Fruit fly (Drosophila melanogaster) whole organism, embryonic: ENCODE measurements around the gene Dus3.

ENCODE experiments used
- Awh ChIP-seq: fragments of 200-800 bp; sonication (Bioruptor generic); IDR thresholded peaks from 2 replicates; pipeline ENCODE4, ENCODE4 v1.3.6; 2022; ENCODE audit warnings: missing biosample characterization, missing genetic modification characterization
- CG11504 ChIP-seq: fragments of 200-800 bp; sonication (Bioruptor generic); optimal IDR thresholded peaks from 3 replicates; lab custom pipeline; 2019; ENCODE audit warnings: missing biosample characterization, mild to moderate bottlenecking, missing genetic modification characterization, moderate library complexity
- CG12942 ChIP-seq: fragments of 200-800 bp; sonication (Bioruptor generic); optimal IDR thresholded peaks from 3 replicates; lab custom pipeline; 2016; ENCODE audit warnings: missing biosample characterization, missing genetic modification characterization
- CG14710 ChIP-seq: fragments of 200-800 bp; sonication (Bioruptor generic); optimal IDR thresholded peaks from 3 replicates; lab custom pipeline; 2019; ENCODE audit warnings: missing biosample characterization, mild to moderate bottlenecking, missing genetic modification characterization, moderate library complexity
- CG14965 ChIP-seq: fragments of 200-800 bp; sonication (Bioruptor generic); optimal IDR thresholded peaks from 2 replicates; lab custom pipeline; 2016; ENCODE audit warnings: missing biosample characterization, missing genetic modification characterization, borderline replicate concordance
- CG15269 ChIP-seq: fragments of 200-800 bp; sonication (Bioruptor generic); optimal IDR thresholded peaks from 2 replicates; lab custom pipeline; 2018; ENCODE audit warnings: missing biosample characterization, mild to moderate bottlenecking, missing genetic modification characterization, moderate library complexity
- CG15479 ChIP-seq: fragments of 200-800 bp; sonication (Bioruptor generic); optimal IDR thresholded peaks from 3 replicates; lab custom pipeline; 2019; ENCODE audit warnings: missing biosample characterization, mild to moderate bottlenecking, missing genetic modification characterization, moderate library complexity
- CG16813 ChIP-seq: fragments of 200-800 bp; sonication (Bioruptor generic); IDR thresholded peaks from 3 replicates; pipeline ENCODE4 v1.3.6; 2022; ENCODE audit warnings: missing biosample characterization, missing genetic modification characterization; ENCODE audit not compliant: partially characterized antibody
- CG17829 ChIP-seq: fragments of 200-800 bp; optimal IDR thresholded peaks from 2 replicates; lab custom pipeline; 2019; ENCODE audit warnings: missing biosample characterization, mild to moderate bottlenecking, missing genetic modification characterization, moderate library complexity
- CG18262 ChIP-seq: fragments of 200-800 bp; optimal IDR thresholded peaks from 3 replicates; lab custom pipeline; 2019; ENCODE audit warnings: missing biosample characterization, mild to moderate bottlenecking, missing genetic modification characterization, moderate library complexity
- CG1832 ChIP-seq: fragments of 200-800 bp; sonication (Bioruptor generic); optimal IDR thresholded peaks from 2 replicates; lab custom pipeline; 2017; ENCODE audit warnings: missing biosample characterization, mild to moderate bottlenecking, missing genetic modification characterization, inconsistent platforms
- CG2889 ChIP-seq: fragments of 200-800 bp; sonication (Bioruptor generic); IDR thresholded peaks from 3 replicates; pipeline ENCODE4 v1.3.6; 2022; ENCODE audit warnings: missing biosample characterization, missing genetic modification characterization
- CG31224 ChIP-seq: fragments of 200-800 bp; sonication (Bioruptor generic); IDR thresholded peaks from 2 replicates; pipeline ENCODE4 v1.3.6; 2022; ENCODE audit warnings: missing biosample characterization, missing genetic modification characterization
- CG33557 ChIP-seq: fragments of 200-800 bp; sonication (Bioruptor generic); optimal IDR thresholded peaks from 2 replicates; lab custom pipeline; 2019; ENCODE audit warnings: missing biosample characterization, mild to moderate bottlenecking, missing genetic modification characterization, moderate library complexity
- CG3726 ChIP-seq: fragments of 200-800 bp; sonication (Bioruptor generic); IDR thresholded peaks from 3 replicates; pipeline ENCODE4, ENCODE4 v1.3.6; 2022; ENCODE audit warnings: missing biosample characterization, missing genetic modification characterization
- CG7372 ChIP-seq: fragments of 200-800 bp; sonication (Bioruptor generic); IDR thresholded peaks from 2 replicates; pipeline ENCODE4 v1.3.6; 2022; ENCODE audit warnings: missing biosample characterization, missing genetic modification characterization
- CG8478 ChIP-seq: fragments of >200 bp; optimal IDR thresholded peaks from 2 replicates; lab custom pipeline; 2018
- CG9215 ChIP-seq: fragments of 200-800 bp; sonication (Bioruptor generic); IDR thresholded peaks from 2 replicates; pipeline ENCODE4 v1.3.6; 2022; ENCODE audit warnings: missing biosample characterization, missing genetic modification characterization
- Camta ChIP-seq: fragments of 200-800 bp; sonication (Bioruptor generic); optimal IDR thresholded peaks from 2 replicates; lab custom pipeline; 2016; ENCODE audit warnings: missing biosample characterization, missing genetic modification characterization
- D ChIP-seq, 2 experiments: fragments of 200-800 bp in 1 of 2; fragments of >200 bp in 1 of 2; sonication (Bioruptor generic) in 1 of 2; optimal IDR thresholded peaks; 2 replicates in 1 of 2; 3 replicates in 1 of 2; lab custom pipeline; 2017; ENCODE audit warnings: mild to moderate bottlenecking in 1 of 2, missing biosample characterization in 1 of 2, missing genetic modification characterization in 1 of 2, missing genetic modification reagents in 1 of 2
- D19B ChIP-seq: fragments of 200-800 bp; sonication (Bioruptor generic); optimal IDR thresholded peaks from 2 replicates; lab custom pipeline; 2017; ENCODE audit warnings: missing biosample characterization, mild to moderate bottlenecking, missing genetic modification characterization
- Hmr ChIP-seq: fragments of 200-800 bp; sonication (Bioruptor generic); optimal IDR thresholded peaks from 3 replicates; lab custom pipeline; 2017; ENCODE audit warnings: mild to moderate bottlenecking, missing biosample characterization, missing genetic modification reagents, missing genetic modification characterization
- Hr51 ChIP-seq, 2 experiments: fragments of 200-800 bp; sonication (Bioruptor generic); optimal IDR thresholded peaks; 2 replicates in 1 of 2; 3 replicates in 1 of 2; lab custom pipeline; 2016 to 2018; ENCODE audit warnings: missing biosample characterization in 2 of 2, missing genetic modification characterization in 2 of 2, mild to moderate bottlenecking in 1 of 2, moderate library complexity in 1 of 2
- Kr ChIP-seq: fragments of 200-800 bp; sonication (Bioruptor generic); optimal IDR thresholded peaks from 2 replicates; lab custom pipeline; 2017; ENCODE audit warnings: missing biosample characterization, mild to moderate bottlenecking, missing genetic modification characterization
- NFAT ChIP-seq: fragments of 200-800 bp; sonication (Bioruptor generic); IDR thresholded peaks from 2 replicates; pipeline ENCODE4 v1.3.6; 2022; ENCODE audit warnings: missing biosample characterization, missing genetic modification characterization
- NfI ChIP-seq: fragments of 200-800 bp; sonication (Bioruptor generic); optimal IDR thresholded peaks from 3 replicates; lab custom pipeline; 2018; ENCODE audit warnings: missing biosample characterization, mild to moderate bottlenecking, missing genetic modification characterization, moderate library complexity
- ab ChIP-seq: fragments of 200-800 bp; sonication (Bioruptor generic); optimal IDR thresholded peaks from 2 replicates; lab custom pipeline; 2016; ENCODE audit warnings: missing biosample characterization, missing genetic modification characterization
- ara ChIP-seq: fragments of 200-800 bp; sonication (Bioruptor generic); IDR thresholded peaks from 2 replicates; pipeline ENCODE4 v1.3.6; 2022; ENCODE audit warnings: missing biosample characterization, missing genetic modification characterization
- ase ChIP-seq: fragments of 200-800 bp; sonication (Bioruptor generic); IDR thresholded peaks from 3 replicates; pipeline ENCODE4 v1.3.6; 2022; ENCODE audit warnings: missing biosample characterization, missing genetic modification characterization
- bab2 ChIP-seq: fragments of 200-800 bp; sonication (Bioruptor generic); optimal IDR thresholded peaks from 2 replicates; lab custom pipeline; 2016; ENCODE audit warnings: missing biosample characterization, missing genetic modification characterization
- chn ChIP-seq: fragments of 200-800 bp; sonication (Bioruptor generic); optimal IDR thresholded peaks from 2 replicates; lab custom pipeline; 2016; ENCODE audit warnings: missing biosample characterization, missing genetic modification characterization
- dm ChIP-seq: fragments of 200-800 bp; sonication (Bioruptor generic); optimal IDR thresholded peaks from 3 replicates; lab custom pipeline; 2016; ENCODE audit warnings: missing biosample characterization, missing genetic modification characterization
- dmrt11E ChIP-seq: fragments of 200-800 bp; sonication (Bioruptor generic); optimal IDR thresholded peaks from 3 replicates; lab custom pipeline; 2018; ENCODE audit warnings: missing biosample characterization, mild to moderate bottlenecking, missing genetic modification characterization, moderate library complexity
- en ChIP-seq: fragments of 200-800 bp; sonication (Bioruptor generic); optimal IDR thresholded peaks from 2 replicates; lab custom pipeline; 2016; ENCODE audit warnings: missing biosample characterization, missing genetic modification characterization
- ewg ChIP-seq: fragments of 200-800 bp; sonication (Bioruptor generic); optimal IDR thresholded peaks from 3 replicates; lab custom pipeline; 2017; ENCODE audit warnings: mild to moderate bottlenecking, missing biosample characterization, missing genetic modification reagents, missing genetic modification characterization
- ftz-f1 ChIP-seq: fragments of 200-800 bp; sonication (Bioruptor generic); optimal IDR thresholded peaks from 2 replicates; lab custom pipeline; 2016; ENCODE audit warnings: missing biosample characterization, missing genetic modification characterization
- grn ChIP-seq: fragments of 200-800 bp; sonication (Bioruptor generic); optimal IDR thresholded peaks from 3 replicates; lab custom pipeline; 2017; ENCODE audit warnings: missing biosample characterization, missing genetic modification characterization
- h ChIP-seq: fragments of >200 bp; optimal IDR thresholded peaks from 2 replicates; lab custom pipeline; 2017
- insv ChIP-seq, 2 experiments: fragments of 200-800 bp; sonication (Bioruptor generic); optimal IDR thresholded peaks; 3 replicates each; lab custom pipeline; 2016 to 2018; ENCODE audit warnings: missing biosample characterization in 2 of 2, missing genetic modification characterization in 2 of 2
- jumu ChIP-seq: fragments of 200-800 bp; sonication (Bioruptor generic); optimal IDR thresholded peaks from 3 replicates; lab custom pipeline; 2016; ENCODE audit warnings: missing biosample characterization, missing genetic modification characterization
- lov ChIP-seq, 2 experiments: fragments of 200-800 bp in 1 of 2; fragments of >200 bp in 1 of 2; sonication (Bioruptor generic) in 1 of 2; IDR thresholded peaks in 1 of 2; optimal IDR thresholded peaks in 1 of 2; 2 replicates in 1 of 2; 3 replicates in 1 of 2; pipeline versions ENCODE4 v1.3.6 to Lab custom; 2017 to 2022; ENCODE audit warnings: missing biosample characterization in 1 of 2, missing genetic modification characterization in 1 of 2
- mam ChIP-seq: fragments of 200-800 bp; sonication (Bioruptor generic); optimal IDR thresholded peaks from 3 replicates; lab custom pipeline; 2016; ENCODE audit warnings: missing biosample characterization, missing genetic modification characterization
- mirr ChIP-seq: fragments of 200-800 bp; sonication (Bioruptor generic); optimal IDR thresholded peaks from 3 replicates; lab custom pipeline; 2018; ENCODE audit warnings: missing biosample characterization, mild to moderate bottlenecking, missing genetic modification characterization
- pb ChIP-seq: fragments of 200-800 bp; sonication (Bioruptor generic); optimal IDR thresholded peaks from 3 replicates; lab custom pipeline; 2016; ENCODE audit warnings: missing biosample characterization, missing genetic modification characterization
- sc ChIP-seq, 3 experiments: fragments of >200 bp in 2 of 3; fragments of 200-800 bp in 1 of 3; sonication (Bioruptor generic) in 1 of 3; optimal IDR thresholded peaks; 2 replicates in 2 of 3; 3 replicates in 1 of 3; lab custom pipeline; 2017; ENCODE audit warnings: mild to moderate bottlenecking in 1 of 3, missing biosample characterization in 1 of 3, missing genetic modification characterization in 1 of 3, missing genetic modification reagents in 1 of 3
- sd ChIP-seq: fragments of 200-800 bp; sonication (Bioruptor generic); optimal IDR thresholded peaks from 3 replicates; lab custom pipeline; 2018; ENCODE audit warnings: missing biosample characterization, mild to moderate bottlenecking, missing genetic modification characterization, moderate library complexity
- stwl ChIP-seq: fragments of 200-800 bp; sonication (Bioruptor generic); optimal IDR thresholded peaks from 3 replicates; lab custom pipeline; 2018; ENCODE audit warnings: missing biosample characterization, mild to moderate bottlenecking, missing genetic modification characterization, moderate library complexity
- zfh1 ChIP-seq: fragments of 200-800 bp; sonication (Bioruptor generic); IDR thresholded peaks from 3 replicates; pipeline ENCODE4 v1.3.6; 2022; ENCODE audit warnings: missing biosample characterization, missing genetic modification characterization

Dus3 gene

dm6 chr2L:19790553-19791320 lies 32.1 kb downstream of the Dus3 start (continued):
- TF ChIP-seq bab2 (GFP tag; lab: Kevin White, UChicago) = no peak
- TF ChIP-seq zfh1 (GFP tag; lab: Robert Waterston, UW) = 0 out of 3 replicates have a peak, but pooled peaks have one; percentile 9
- TF ChIP-seq en = no peak
- TF ChIP-seq CG2889 (GFP tag; lab: Robert Waterston, UW) = no peak
- TF ChIP-seq mirr (GFP tag; lab: Kevin White, UChicago) = no peak
- TF ChIP-seq ab (GFP tag; lab: Kevin White, UChicago) = no peak
- TF ChIP-seq Hr51 (GFP tag; optimal IDR thresholded peaks at IDR 0.05; lab: Kevin White, UChicago) = no peak
- TF ChIP-seq jumu (GFP tag; lab: Kevin White, UChicago) = no peak
- no peak for TF ChIP-seq CG31224 (GFP tag; lab: Robert Waterston, UW)
- TF ChIP-seq NFAT = no peak
- no peak for TF ChIP-seq CG15269 (tag; lab: Kevin White, UChicago)
- TF ChIP-seq CG18262 (tag; lab: Kevin White, UChicago) = peak; percentile 15
- no peak for TF ChIP-seq D19B (GFP tag; lab: Kevin White, UChicago)
- no peak for TF ChIP-seq Camta (GFP tag; lab: Kevin White, UChicago)
- no peak for TF ChIP-seq sc (optimal IDR thresholded peaks at IDR 0.05; lab: Kevin White, UChicago)
- no peak for TF ChIP-seq sc (GFP tag; optimal IDR thresholded peaks at IDR 0.05; lab: Kevin White, UChicago)
- TF ChIP-seq CG17829 (tag; lab: Kevin White, UChicago) = no peak
- TF ChIP-seq ara (GFP tag; lab: Robert Waterston, UW) = 0 out of 2 replicates have a peak, but pooled peaks have one; percentile 3
- no peak for TF ChIP-seq CG9215 (GFP tag; lab: Robert Waterston, UW)
- TF ChIP-seq chn (GFP tag; lab: Kevin White, UChicago) = no peak
- TF ChIP-seq CG1832 (GFP tag; lab: Kevin White, UChicago) = peak; percentile 31
- no peak for TF ChIP-seq NfI (GFP tag; lab: Kevin White, UChicago)
- TF ChIP-seq pb (GFP tag; lab: Kevin White, UChicago) = no peak
- no peak for TF ChIP-seq ftz-f1
- TF ChIP-seq Hmr (GFP tag; lab: Kevin White, UChicago) = no peak
- no peak for TF ChIP-seq grn (GFP tag; lab: Kevin White, UChicago)
- TF ChIP-seq lov (optimal IDR thresholded peaks at IDR 0.05; lab: Kevin White, UChicago) = no peak
- TF ChIP-seq lov (GFP tag; IDR thresholded peaks at IDR 0.05; lab: Robert Waterston, UW) = peak; percentile 71; the same call in 1 of the 3 replicates
- TF ChIP-seq sd (tag; lab: Kevin White, UChicago) = peak; percentile 86
- no peak for TF ChIP-seq CG14710 (tag; lab: Kevin White, UChicago)
- no peak for TF ChIP-seq ase (GFP tag; lab: Robert Waterston, UW)
- no peak for TF ChIP-seq CG7372
- TF ChIP-seq CG3726 (GFP tag; lab: Robert Waterston, UW) = no peak
- TF ChIP-seq CG14965 (GFP tag; lab: Kevin White, UChicago) = no peak
- TF ChIP-seq mam (GFP tag; lab: Kevin White, UChicago) = no peak
- no peak for TF ChIP-seq Awh
- TF ChIP-seq CG33557 = no peak
- no peak for TF ChIP-seq dm (GFP tag; lab: Kevin White, UChicago)
- no peak for TF ChIP-seq D (optimal IDR thresholded peaks at IDR 0.05; lab: Kevin White, UChicago)
- peak; percentile 30 for TF ChIP-seq D (GFP tag; optimal IDR thresholded peaks at IDR 0.05; lab: Kevin White, UChicago)
- TF ChIP-seq stwl = no peak
- no peak for TF ChIP-seq CG12942 (GFP tag; lab: Kevin White, UChicago)
- TF ChIP-seq dmrt11E = peak; percentile 18
- TF ChIP-seq ewg (GFP tag; lab: Kevin White, UChicago) = no peak
- no peak for TF ChIP-seq CG16813 (GFP tag; lab: Robert Waterston, UW)
- peak; percentile 15 for TF ChIP-seq CG8478
- TF ChIP-seq CG11504 (tag; lab: Kevin White, UChicago) = peak; percentile 34
- no peak for TF ChIP-seq h
- no peak for TF ChIP-seq CG15479 (GFP tag; lab: Kevin White, UChicago)
- peak in 1 of 2 experiments; percentile 6 for TF ChIP-seq insv (GFP tag; optimal IDR thresholded peaks at IDR 0.05; lab: Kevin White, UChicago)
- TF ChIP-seq Kr (GFP tag; lab: Kevin White, UChicago) = no peak
